Fruit fly (Drosophila melanogaster) S2 (cell line): ENCODE results near the gene Zip102B.

Experiments
- CG8478 ChIP-seq: fragments of >200 bp; optimal IDR thresholded peaks from 2 replicates; lab custom pipeline; 2018
- CTCF ChIP-seq, 2 experiments: fragments of >200 bp; optimal IDR thresholded peaks; 2 replicates each; lab custom pipeline; 2018

- TF ChIP-seq CG8478, result no peak
- no peak for TF ChIP-seq CTCF (optimal IDR thresholded peaks at IDR 0.05; lab: Kevin White, UChicago)
Measured at dm6 chr4:318795-319194, 4.9 kb upstream of the Zip102B start.
